Worm (Caenorhabditis elegans): ENCODE data around the gene C17F4.12.

DNA sequence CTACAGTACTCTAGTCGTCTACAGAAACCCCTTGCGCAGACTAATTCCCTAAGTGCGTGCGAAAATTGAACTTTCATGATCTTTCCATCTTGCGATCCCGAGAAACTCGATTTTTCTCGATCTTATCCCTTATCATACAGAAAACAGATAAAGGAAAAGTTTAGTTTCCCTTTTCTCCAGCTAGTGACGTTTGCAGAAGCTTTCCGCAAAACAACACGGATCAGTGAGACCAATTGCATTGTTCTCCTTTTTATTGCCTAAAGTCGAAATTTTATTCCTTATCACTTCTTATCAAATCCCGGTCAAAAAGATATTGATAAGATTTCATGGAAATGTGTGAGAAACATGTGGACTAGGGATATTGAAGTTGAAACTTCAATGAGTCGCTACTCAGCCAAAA, 2.1 kb downstream of the C17F4.12 start:
- TF ChIP-seq med-1 (GFP tag; optimal IDR thresholded peaks at IDR 0.05; ENCODE audit: insufficient read depth) (no peak), ztf-23 (GFP tag; IDR thresholded peaks at IDR 0.05) (no peak), flt-1 (GFP tag; IDR thresholded peaks at IDR 0.05) (no peak), klf-2 (GFP tag; conservative IDR thresholded peaks at IDR 0.05) (no peak), tab-1 (GFP tag; IDR thresholded peaks at IDR 0.05) (no peak), cog-1 (tag; optimal IDR thresholded peaks at IDR 0.05) (no peak), ref-1 (GFP tag; conservative IDR thresholded peaks at IDR 0.05) (no peak), T22C8.4 (GFP tag; IDR thresholded peaks at IDR 0.05) (no peak)
